Worm (Caenorhabditis elegans): ENCODE measurements around the gene gly-12.
A peak's percentile ranks its signal among the peaks of the same experiment; 100 is the strongest.

DNA sequence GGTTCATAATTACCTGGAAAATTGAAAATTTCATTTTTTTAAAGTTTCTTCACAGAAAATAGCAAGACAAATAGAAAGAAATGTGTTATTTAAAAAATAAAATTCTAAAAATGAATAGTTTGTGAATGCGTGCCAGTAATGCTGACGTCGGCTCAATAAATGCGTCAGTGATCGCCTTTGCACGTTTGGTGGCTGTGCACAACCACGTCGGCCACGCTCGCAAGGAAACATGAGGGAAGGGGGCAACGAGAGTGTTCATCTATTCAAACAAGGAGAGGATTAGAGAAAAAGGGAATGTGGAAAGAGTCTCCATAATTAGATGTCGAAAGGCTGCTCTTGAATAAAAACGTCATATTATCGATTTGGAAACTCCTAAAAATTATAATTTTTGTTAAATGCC lies 15.3 kb downstream of the gly-12 start, which contains the start of gene uggt-1:
- TF ChIP-seq tab-1 (GFP tag; IDR thresholded peaks at IDR 0.05) = 0 out of 2 replicates have a peak, but pooled peaks have one; percentile 46
- no peak for TF ChIP-seq klf-2 (GFP tag; conservative IDR thresholded peaks at IDR 0.05)
- peak; percentile 72 for TF ChIP-seq flt-1 (GFP tag; IDR thresholded peaks at IDR 0.05)
- peak; percentile 57; the same call in 1 of the 2 replicates for TF ChIP-seq ztf-23 (GFP tag; IDR thresholded peaks at IDR 0.05)
- TF ChIP-seq T22C8.4 (GFP tag; IDR thresholded peaks at IDR 0.05) = no peak

Data from whole organism, midembryonic.